Fruit fly (Drosophila melanogaster): Measurements from ENCODE around the gene MME1.

The MME1 gene

dm6 chr2L:7039342-7039684 is 12.0 kb downstream of the MME1 start (continued):
- peak; percentile 68 for TF ChIP-seq sisA (GFP tag; IDR thresholded peaks at IDR 0.05)
- peak; percentile 71 for TF ChIP-seq tgo (GFP tag; IDR thresholded peaks at IDR 0.05)
- no peak for TF ChIP-seq CG8281 (tag; optimal IDR thresholded peaks at IDR 0.05)
- peak; percentile 59 for TF ChIP-seq CG31441 (GFP tag; IDR thresholded peaks at IDR 0.05)
- peak; percentile 27 for TF ChIP-seq her (GFP tag; optimal IDR thresholded peaks at IDR 0.05)
- TF ChIP-seq sc (optimal IDR thresholded peaks at IDR 0.05) = no peak
- TF ChIP-seq sc (GFP tag; optimal IDR thresholded peaks at IDR 0.05) = no peak
- TF ChIP-seq C15 (GFP tag; IDR thresholded peaks at IDR 0.05) = no peak
- TF ChIP-seq wor (GFP tag; IDR thresholded peaks at IDR 0.05) = peak; percentile 27; the same call in 1 of the 2 replicates
- TF ChIP-seq CG4404 (GFP tag; IDR thresholded peaks at IDR 0.05) = no peak
- TF ChIP-seq CG17328 (GFP tag; IDR thresholded peaks at IDR 0.05) = peak; percentile 48; the same call in 1 of the 2 replicates
- no peak for TF ChIP-seq CG6683 (GFP tag; optimal IDR thresholded peaks at IDR 0.05)
- peak in 1 of 2 experiments; percentile 39 for TF ChIP-seq Pdp1 (GFP tag; optimal IDR thresholded peaks at IDR 0.05)
- peak; percentile 62 for TF ChIP-seq CG11247 (GFP tag; IDR thresholded peaks at IDR 0.05)
- no peak for TF ChIP-seq Lpt (GFP tag; optimal IDR thresholded peaks at IDR 0.05)
- TF ChIP-seq HLH4C (GFP tag; IDR thresholded peaks at IDR 0.05; ENCODE audit: partially characterized antibody) = no peak
- TF ChIP-seq MESR4 (GFP tag; optimal IDR thresholded peaks at IDR 0.05) = no peak
- TF ChIP-seq CG12104 (GFP tag; optimal IDR thresholded peaks at IDR 0.05) = peak; percentile 58
- TF ChIP-seq CG32532 (GFP tag; IDR thresholded peaks at IDR 0.05) = peak; percentile 53; the same call in 1 of the 2 replicates
- 0 out of 2 replicates have a peak, but pooled peaks have one; percentile 30 for TF ChIP-seq E2f2 (GFP tag; IDR thresholded peaks at IDR 0.05)
- no peak for TF ChIP-seq nau (GFP tag; optimal IDR thresholded peaks at IDR 0.05)
- TF ChIP-seq seq (GFP tag; IDR thresholded peaks at IDR 0.05) = peak; percentile 49; the same call in 1 of the 2 replicates
- peak; percentile 59 for TF ChIP-seq lab (GFP tag; optimal IDR thresholded peaks at IDR 0.05)
- peak; percentile 6 for TF ChIP-seq disco-r (GFP tag; optimal IDR thresholded peaks at IDR 0.05)
- TF ChIP-seq Xbp1 (GFP tag; optimal IDR thresholded peaks at IDR 0.05) = peak; percentile 80
- no peak for TF ChIP-seq CG4328 (GFP tag; optimal IDR thresholded peaks at IDR 0.05)
- TF ChIP-seq HmgZ (tag; optimal IDR thresholded peaks at IDR 0.05) = peak; percentile 49
- no peak for TF ChIP-seq cg (GFP tag; optimal IDR thresholded peaks at IDR 0.05)
- peak; percentile 57 for TF ChIP-seq Blimp-1 (GFP tag; optimal IDR thresholded peaks at IDR 0.05)
- TF ChIP-seq ATbp (GFP tag; optimal IDR thresholded peaks at IDR 0.05) = peak; percentile 27
- TF ChIP-seq CG17186 (GFP tag; optimal IDR thresholded peaks at IDR 0.05) = no peak
- no peak for TF ChIP-seq CG16813 (GFP tag; IDR thresholded peaks at IDR 0.05; ENCODE audit: partially characterized antibody)
- TF ChIP-seq ranshi (GFP tag; IDR thresholded peaks at IDR 0.05) = peak; percentile 28; the same call in 1 of the 2 replicates
- no peak for TF ChIP-seq CG3838 (GFP tag; optimal IDR thresholded peaks at IDR 0.05)
- no peak for TF ChIP-seq crp (GFP tag; optimal IDR thresholded peaks at IDR 0.05)
- no peak for TF ChIP-seq Mes4 (GFP tag; optimal IDR thresholded peaks at IDR 0.05)
- TF ChIP-seq CG6175 (GFP tag; IDR thresholded peaks at IDR 0.05) = no peak
- TF ChIP-seq kah (GFP tag; optimal IDR thresholded peaks at IDR 0.05) = no peak
- no peak for TF ChIP-seq sug (tag; optimal IDR thresholded peaks at IDR 0.05)
- TF ChIP-seq phol (tag; optimal IDR thresholded peaks at IDR 0.05) = peak; percentile 45
- no peak for TF ChIP-seq stwl (tag; optimal IDR thresholded peaks at IDR 0.05)
- peak; percentile 49 for TF ChIP-seq CoRest (tag; optimal IDR thresholded peaks at IDR 0.05)
- peak; percentile 53 for TF ChIP-seq CG2712 (tag; optimal IDR thresholded peaks at IDR 0.05)
- TF ChIP-seq Side (GFP tag; optimal IDR thresholded peaks at IDR 0.05) = peak; percentile 42
- no peak for TF ChIP-seq CrebB (tag; optimal IDR thresholded peaks at IDR 0.05)
- TF ChIP-seq NFAT (GFP tag; IDR thresholded peaks at IDR 0.05) = no peak
- TF ChIP-seq insv (GFP tag; optimal IDR thresholded peaks at IDR 0.05) = no peak
- no peak; the same call in 1 of the 2 replicates for TF ChIP-seq Ravus (GFP tag; IDR thresholded peaks at IDR 0.05)
- peak; percentile 56 for TF ChIP-seq CG7556 (GFP tag; optimal IDR thresholded peaks at IDR 0.05)
- no peak for TF ChIP-seq hbn (GFP tag; IDR thresholded peaks at IDR 0.05; ENCODE audit: partially characterized antibody)
- TF ChIP-seq yki (optimal IDR thresholded peaks at IDR 0.05) = no peak
